Worm (Caenorhabditis elegans): ENCODE measurements around the gene B0336.7.

Gene B0336.7

ce11 chrIII:5710045-5710444 lies 12.9 kb upstream of the B0336.7 start, which contains the start of gene B0336.12:
TSS of gene B0336.12 (minus strand) at chrIII:5710145.
- TF ChIP-seq cnd-1 (tag; optimal IDR thresholded peaks at IDR 0.05), result no peak

ce11 chrIII:5709224-5709623 lies 12.1 kb upstream of the B0336.7 start, which contains the start of gene hpo-28:
TSS of gene hpo-28 (minus strand) at chrIII:5709324.
- TF ChIP-seq bed-3 (GFP tag; optimal IDR thresholded peaks at IDR 0.05) (no peak), hlh-1 (tag; optimal IDR thresholded peaks at IDR 0.05) (peak; percentile 9)

ce11 chrIII:5708024-5708423 lies 10.9 kb upstream of the B0336.7 start:
- TF ChIP-seq cnd-1 (tag; optimal IDR thresholded peaks at IDR 0.05) (no peak), pha-4 (tag; optimal IDR thresholded peaks at IDR 0.05) (no peak), ceh-39 (tag; optimal IDR thresholded peaks at IDR 0.05) (no peak), lin-13 (tag; optimal IDR thresholded peaks at IDR 0.05) (no peak), lin-32 (GFP tag; optimal IDR thresholded peaks at IDR 0.05) (no peak), sptf-1 (tag; optimal IDR thresholded peaks at IDR 0.05) (no peak), bed-3 (GFP tag; optimal IDR thresholded peaks at IDR 0.05) (no peak), mls-2 (tag; optimal IDR thresholded peaks at IDR 0.05) (no peak), ceh-43 (GFP tag; optimal IDR thresholded peaks at IDR 0.05) (no peak), ztf-11 (tag; optimal IDR thresholded peaks at IDR 0.05) (no peak), hlh-1 (tag; optimal IDR thresholded peaks at IDR 0.05) (peak; percentile 22), unc-120 (tag; optimal IDR thresholded peaks at IDR 0.05; ENCODE audit: poor library complexity, severe bottlenecking) (peak; percentile 31), sem-2 (GFP tag; optimal IDR thresholded peaks at IDR 0.05) (no peak), blmp-1 (tag; optimal IDR thresholded peaks at IDR 0.05) (no peak)

- no peak for TF ChIP-seq unc-39 (tag; optimal IDR thresholded peaks at IDR 0.05)
- no peak for TF ChIP-seq ces-1 (GFP tag; optimal IDR thresholded peaks at IDR 0.05)
- no peak for TF ChIP-seq flh-1 (GFP tag; optimal IDR thresholded peaks at IDR 0.05)
- no peak for TF ChIP-seq unc-62 (GFP tag; optimal IDR thresholded peaks at IDR 0.05)
- no peak for TF ChIP-seq ceh-83 (GFP tag; optimal IDR thresholded peaks at IDR 0.05)
- TF ChIP-seq mls-2 (tag; optimal IDR thresholded peaks at IDR 0.05), result no peak
- TF ChIP-seq elt-1 (tag; optimal IDR thresholded peaks at IDR 0.05; ENCODE audit: borderline replicate concordance, insufficient read depth), result no peak
- no peak for TF ChIP-seq ceh-39 (tag; optimal IDR thresholded peaks at IDR 0.05)
- TF ChIP-seq pha-4 (tag; optimal IDR thresholded peaks at IDR 0.05), result no peak
- TF ChIP-seq drap-1 (GFP tag; optimal IDR thresholded peaks at IDR 0.05), result no peak
- TF ChIP-seq mab-5 (tag; optimal IDR thresholded peaks at IDR 0.05), result no peak
Observed at ce11 chrIII:5707546-5707945, 10.4 kb upstream of the B0336.7 start.

ce11 chrIII:5706077-5706627 lies 9.0 kb upstream of the B0336.7 start, which contains the start of gene rpl-23:
TSS of gene rpl-23 (minus strand) at chrIII:5706127.
- peak; percentile 98 for TF ChIP-seq mep-1 (tag; optimal IDR thresholded peaks at IDR 0.05)
- TF ChIP-seq hlh-1 (tag; optimal IDR thresholded peaks at IDR 0.05), result peak; percentile 90
- TF ChIP-seq nhr-28 (tag; optimal IDR thresholded peaks at IDR 0.05), result no peak
- peak; percentile 97 for TF ChIP-seq ceh-39 (tag; optimal IDR thresholded peaks at IDR 0.05)
- peak; percentile 94 for TF ChIP-seq nhr-237 (tag; optimal IDR thresholded peaks at IDR 0.05)
- TF ChIP-seq snpc-4 (tag; optimal IDR thresholded peaks at IDR 0.05), result no peak
- TF ChIP-seq ceh-83 (GFP tag; optimal IDR thresholded peaks at IDR 0.05), result no peak
- peak; percentile 90 for TF ChIP-seq ces-1 (GFP tag; optimal IDR thresholded peaks at IDR 0.05)
- TF ChIP-seq sptf-1 (tag; optimal IDR thresholded peaks at IDR 0.05), result peak; percentile 62
- no peak for TF ChIP-seq lin-32 (GFP tag; optimal IDR thresholded peaks at IDR 0.05)
- TF ChIP-seq unc-39 (tag; optimal IDR thresholded peaks at IDR 0.05), result no peak
- TF ChIP-seq elt-3 (tag; optimal IDR thresholded peaks at IDR 0.05), result peak; percentile 12
- TF ChIP-seq unc-120 (tag; optimal IDR thresholded peaks at IDR 0.05; ENCODE audit: poor library complexity, severe bottlenecking), result peak; percentile 92
- peak; percentile 93 for TF ChIP-seq pha-4 (tag; optimal IDR thresholded peaks at IDR 0.05)
- peak; percentile 85 for TF ChIP-seq mab-5 (tag; optimal IDR thresholded peaks at IDR 0.05)
- no peak for TF ChIP-seq nhr-12 (tag; optimal IDR thresholded peaks at IDR 0.05)
- no peak for TF ChIP-seq nhr-76 (tag; optimal IDR thresholded peaks at IDR 0.05)
- peak; percentile 89 for TF ChIP-seq lsy-2 (tag; optimal IDR thresholded peaks at IDR 0.05)
- peak; percentile 66 for TF ChIP-seq unc-62 (GFP tag; optimal IDR thresholded peaks at IDR 0.05)
- peak; percentile 33 for TF ChIP-seq mls-2 (tag; optimal IDR thresholded peaks at IDR 0.05)
- TF ChIP-seq zip-8 (tag; optimal IDR thresholded peaks at IDR 0.05), result no peak
- no peak for TF ChIP-seq bed-3 (GFP tag; optimal IDR thresholded peaks at IDR 0.05)
- TF ChIP-seq ceh-43 (GFP tag; optimal IDR thresholded peaks at IDR 0.05), result no peak
- peak; percentile 92 for TF ChIP-seq lin-13 (tag; optimal IDR thresholded peaks at IDR 0.05)
- TF ChIP-seq ztf-11 (tag; optimal IDR thresholded peaks at IDR 0.05), result peak; percentile 37
